Worm (Caenorhabditis elegans) whole organism, late embryonic: ENCODE data around the gene orc-2.
"Not testable (repeated sequence)": the region's sequence is repeated elsewhere in the genome, so short reads cannot be mapped to it uniquely, and the experiment has no call there.

Experiments
- C38D4.7 ChIP-seq: fragments of 200-800 bp; sonication (Bioruptor generic); optimal IDR thresholded peaks from 2 replicates; lab custom pipeline; 2018; ENCODE audit warnings: mild to moderate bottlenecking, missing genetic modification characterization, moderate library complexity, missing compliant biosample characterization
- F13H6.1 ChIP-seq: sonication (generic microtip); optimal IDR thresholded peaks from 2 replicates; lab custom pipeline; 2016; ENCODE audit warnings: missing genetic modification characterization, missing compliant biosample characterization
- K02D7.2 ChIP-seq: sonication (generic microtip); optimal IDR thresholded peaks from 2 replicates; lab custom pipeline; 2017; ENCODE audit warnings: mild to moderate bottlenecking, missing genetic modification characterization, missing compliant biosample characterization
- K09A11.1 ChIP-seq: sonication (generic microtip); optimal IDR thresholded peaks from 2 replicates; lab custom pipeline; 2017; ENCODE audit warnings: antibody characterized with exemption, mild to moderate bottlenecking, missing genetic modification characterization, missing compliant biosample characterization; ENCODE audit not compliant: insufficient read depth
- ahr-1 ChIP-seq: sonication (generic microtip); optimal IDR thresholded peaks from 2 replicates; lab custom pipeline; 2016; ENCODE audit warnings: missing genetic modification characterization, missing compliant biosample characterization
- ceh-14 ChIP-seq: sonication (generic microtip); optimal IDR thresholded peaks from 2 replicates; lab custom pipeline; 2016; ENCODE audit warnings: missing genotype, missing genetic modification characterization, missing compliant biosample characterization
- ceh-2 ChIP-seq: sonication (generic microtip); optimal IDR thresholded peaks from 2 replicates; lab custom pipeline; 2016; ENCODE audit warnings: missing genotype, missing genetic modification characterization, missing compliant biosample characterization
- ceh-30 ChIP-seq: fragments of 150-350 bp; optimal IDR thresholded peaks from 2 replicates; lab custom pipeline; 2014; ENCODE audit warnings: missing biosample characterization, missing genetic modification characterization
- ceh-31 ChIP-seq: sonication (generic microtip); optimal IDR thresholded peaks from 2 replicates; lab custom pipeline; 2016; ENCODE audit warnings: missing genetic modification characterization, missing compliant biosample characterization
- ceh-9 ChIP-seq: sonication (generic microtip); optimal IDR thresholded peaks from 2 replicates; lab custom pipeline; 2016; ENCODE audit warnings: mild to moderate bottlenecking, missing genetic modification characterization, inconsistent platforms, missing compliant biosample characterization
- che-1 ChIP-seq: sonication (generic microtip); optimal IDR thresholded peaks from 2 replicates; lab custom pipeline; 2016; ENCODE audit warnings: mild to moderate bottlenecking, missing genetic modification characterization, missing compliant biosample characterization
- dmd-4 ChIP-seq: sonication (generic microtip); optimal IDR thresholded peaks from 2 replicates; lab custom pipeline; 2016; ENCODE audit warnings: borderline replicate concordance, missing genetic modification characterization, missing compliant biosample characterization
- dve-1 ChIP-seq: sonication (generic microtip); optimal IDR thresholded peaks from 2 replicates; lab custom pipeline; 2017; ENCODE audit warnings: antibody characterized with exemption, mild to moderate bottlenecking, missing genetic modification characterization, missing compliant biosample characterization
- elt-2 ChIP-seq: sonication (generic microtip); optimal IDR thresholded peaks from 2 replicates; lab custom pipeline; 2016; ENCODE audit warnings: missing genetic modification reagents, missing genetic modification characterization, missing compliant biosample characterization
- elt-4 ChIP-seq: sonication (generic microtip); optimal IDR thresholded peaks from 2 replicates; lab custom pipeline; 2016; ENCODE audit warnings: missing genetic modification characterization, missing compliant biosample characterization
- hlh-13 ChIP-seq: fragments of 200-800 bp; sonication (Bioruptor generic); optimal IDR thresholded peaks from 2 replicates; lab custom pipeline; 2018; ENCODE audit warnings: mild to moderate bottlenecking, missing genetic modification characterization, missing compliant biosample characterization
- hlh-6 ChIP-seq: sonication (generic microtip); optimal IDR thresholded peaks from 2 replicates; lab custom pipeline; 2016; ENCODE audit warnings: missing genotype, missing genetic modification characterization, missing compliant biosample characterization
- madf-2 ChIP-seq: sonication (generic microtip); optimal IDR thresholded peaks from 2 replicates; lab custom pipeline; 2017; ENCODE audit warnings: missing genetic modification characterization, missing compliant biosample characterization
- nfya-1 ChIP-seq: sonication (generic microtip); optimal IDR thresholded peaks from 2 replicates; lab custom pipeline; 2017; ENCODE audit warnings: missing genetic modification characterization, mild to moderate bottlenecking, missing compliant biosample characterization, antibody characterized with exemption, moderate library complexity
- nhr-11 ChIP-seq: fragments of 150-350 bp; optimal IDR thresholded peaks from 2 replicates; lab custom pipeline; 2014; ENCODE audit warnings: missing biosample characterization, missing genetic modification characterization
- nhr-232 ChIP-seq: sonication (generic microtip); optimal IDR thresholded peaks from 2 replicates; lab custom pipeline; 2016; ENCODE audit warnings: missing genetic modification characterization, missing compliant biosample characterization
- pha-2 ChIP-seq: sonication (generic microtip); optimal IDR thresholded peaks from 2 replicates; lab custom pipeline; 2017; ENCODE audit warnings: mild to moderate bottlenecking, missing genetic modification characterization, missing compliant biosample characterization
- pha-4 ChIP-seq: fragments of 150-350 bp; optimal IDR thresholded peaks from 2 replicates; lab custom pipeline; 2018; ENCODE audit warnings: missing biosample characterization, missing genetic modification reagents, missing genetic modification characterization
- pros-1 ChIP-seq: fragments of 150-350 bp; optimal IDR thresholded peaks from 2 replicates; lab custom pipeline; 2014; ENCODE audit warnings: missing biosample characterization, missing genetic modification reagents, missing genetic modification characterization
- ref-2 ChIP-seq: sonication (generic microtip); optimal IDR thresholded peaks from 2 replicates; lab custom pipeline; 2016; ENCODE audit warnings: missing genetic modification characterization, missing compliant biosample characterization
- rnt-1 ChIP-seq: sonication (generic microtip); optimal IDR thresholded peaks from 2 replicates; lab custom pipeline; 2016; ENCODE audit warnings: missing genetic modification characterization, missing compliant biosample characterization
- sdc-2 ChIP-seq: sonication (generic microtip); optimal IDR thresholded peaks from 2 replicates; lab custom pipeline; 2016; ENCODE audit warnings: missing genotype, missing genetic modification characterization, missing compliant biosample characterization
- syd-9 ChIP-seq: sonication (generic microtip); optimal IDR thresholded peaks from 2 replicates; lab custom pipeline; 2016; ENCODE audit warnings: mild to moderate bottlenecking, missing genetic modification characterization, moderate library complexity, missing compliant biosample characterization
- tbx-2 ChIP-seq: sonication (generic microtip); optimal IDR thresholded peaks from 2 replicates; lab custom pipeline; 2016; ENCODE audit warnings: missing genetic modification characterization, missing compliant biosample characterization
- tbx-7 ChIP-seq: sonication (generic microtip); optimal IDR thresholded peaks from 2 replicates; lab custom pipeline; 2016; ENCODE audit warnings: missing genotype, missing genetic modification characterization, missing compliant biosample characterization
- ttx-3 ChIP-seq: sonication (generic microtip); optimal IDR thresholded peaks from 2 replicates; lab custom pipeline; 2016; ENCODE audit warnings: missing genetic modification reagents, missing genetic modification characterization, missing compliant biosample characterization
- unc-3 ChIP-seq, 2 experiments: fragments of 200-800 bp in 1 of 2; sonication (Bioruptor generic) in 1 of 2; sonication (generic microtip) in 1 of 2; conservative IDR thresholded peaks in 1 of 2; optimal IDR thresholded peaks in 1 of 2; 2 replicates each; pipeline versions ENCODE4 v1.3.6 to Lab custom; 2016 to 2022; ENCODE audit warnings: missing compliant biosample characterization in 2 of 2, missing genetic modification characterization in 2 of 2, missing genetic modification reagents in 1 of 2
- unc-42 ChIP-seq: sonication (generic microtip); optimal IDR thresholded peaks from 2 replicates; lab custom pipeline; 2016; ENCODE audit warnings: missing genotype, missing genetic modification characterization, missing compliant biosample characterization
- unc-86 ChIP-seq: sonication (generic microtip); optimal IDR thresholded peaks from 2 replicates; lab custom pipeline; 2016; ENCODE audit warnings: missing genetic modification characterization, missing compliant biosample characterization
- ztf-16 ChIP-seq: sonication (generic microtip); optimal IDR thresholded peaks from 2 replicates; lab custom pipeline; 2017; ENCODE audit warnings: missing genetic modification characterization, missing compliant biosample characterization

Gene orc-2

DNA sequence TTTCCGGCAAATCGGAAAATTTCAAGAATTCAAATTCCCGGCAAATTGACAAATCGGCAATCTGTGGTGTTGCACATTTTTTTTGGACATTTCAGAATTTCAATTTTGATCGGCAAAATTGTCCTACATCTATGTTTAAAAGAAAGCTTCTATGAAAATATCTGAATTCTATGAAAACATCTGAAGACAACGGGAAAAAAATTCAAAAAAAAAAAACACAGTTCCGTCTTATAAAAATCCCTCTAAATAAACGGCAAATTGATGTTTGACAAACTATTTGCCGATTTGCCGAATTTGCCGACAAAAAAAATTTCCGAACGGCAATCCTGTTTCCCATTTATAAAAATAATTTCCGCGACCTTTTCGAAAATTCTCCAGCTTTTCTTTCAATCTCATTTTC is 40.6 kb downstream of the orc-2 start, which contains the start of gene F44F4.15:
TSS of gene F44F4.15 (plus strand) at position 301 of the 400 bp plus-strand sequence.
- no peak for TF ChIP-seq ztf-16 (tag; lab: Kevin White, UChicago)
- no peak for TF ChIP-seq elt-4 (tag; lab: Kevin White, UChicago)
- no peak for TF ChIP-seq C38D4.7 (GFP tag; lab: Kevin White, UChicago)
- TF ChIP-seq elt-2 = no peak
- TF ChIP-seq, all 69 proteins: peak for 0

DNA sequence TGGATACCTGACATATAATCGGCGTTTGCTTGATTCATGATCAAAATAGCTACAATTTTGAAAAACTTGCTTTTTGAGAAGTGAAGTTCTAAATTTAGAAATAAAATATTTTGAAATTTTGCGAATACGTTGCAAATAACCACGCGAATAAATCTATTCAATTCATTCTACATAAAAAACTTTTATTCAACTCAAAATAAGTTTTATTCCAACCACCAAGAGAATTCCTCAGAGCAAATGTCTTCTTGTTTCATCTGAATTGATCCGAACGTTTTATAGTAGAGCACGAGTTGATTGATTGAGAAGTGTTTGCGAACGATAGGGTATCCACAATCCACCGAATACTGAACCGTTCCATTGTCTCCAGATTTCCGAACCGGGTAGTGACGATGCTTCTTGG is 42.0 kb downstream of the orc-2 start, which contains the start of gene F44F4.9:
TSS of gene F44F4.9 (minus strand) at position 101 of the 400 bp plus-strand sequence.
- TF ChIP-seq nhr-232 (tag; lab: Kevin White, UChicago) = no peak
- no peak for TF ChIP-seq unc-3 (GFP tag; conservative IDR thresholded peaks at IDR 0.05; lab: Robert Waterston, UW)
- no peak for TF ChIP-seq unc-3 (tag; optimal IDR thresholded peaks at IDR 0.05; lab: Kevin White, UChicago)
- TF ChIP-seq ahr-1 (tag; lab: Kevin White, UChicago) = no peak
- no peak for TF ChIP-seq hlh-6 (tag; lab: Kevin White, UChicago)
- TF ChIP-seq unc-86 = no peak
- no peak for TF ChIP-seq ref-2
- no peak for TF ChIP-seq ceh-30 (tag; lab: Kevin White, UChicago)
- no peak for TF ChIP-seq dmd-4 (tag; lab: Kevin White, UChicago)
- no peak for TF ChIP-seq sdc-2 (tag; lab: Kevin White, UChicago)
- TF ChIP-seq F13H6.1 (tag; lab: Kevin White, UChicago) = no peak
- TF ChIP-seq pha-4 (tag; lab: Kevin White, UChicago) = no peak
- no peak for TF ChIP-seq elt-2
- no peak for TF ChIP-seq dve-1 (tag; lab: Kevin White, UChicago)

- TF ChIP-seq ttx-3 (tag; lab: Kevin White, UChicago) (no peak), tbx-7 (tag; lab: Kevin White, UChicago) (no peak), pros-1 (tag; lab: Kevin White, UChicago) (no peak), pha-2 (tag; lab: Kevin White, UChicago) (no peak), rnt-1 (tag; lab: Kevin White, UChicago) (no peak), syd-9 (no peak), unc-3 (GFP tag; conservative IDR thresholded peaks at IDR 0.05; lab: Robert Waterston, UW) (no peak), unc-3 (tag; optimal IDR thresholded peaks at IDR 0.05; lab: Kevin White, UChicago) (no peak), unc-42 (tag; lab: Kevin White, UChicago) (no peak), K02D7.2 (tag; lab: Kevin White, UChicago) (no peak), nfya-1 (tag; lab: Kevin White, UChicago) (no peak), K09A11.1 (tag; lab: Kevin White, UChicago) (no peak), tbx-2 (tag; lab: Kevin White, UChicago) (no peak), pha-4 (tag; lab: Kevin White, UChicago) (no peak), hlh-13 (GFP tag; lab: Kevin White, UChicago) (no peak)
Observed at ce11 chrII:10917174-10917573, 43.4 kb downstream of the orc-2 start, which contains the start of gene F44F4.10. TSS of gene F44F4.10 (minus strand) at chrII:10917274.

DNA sequence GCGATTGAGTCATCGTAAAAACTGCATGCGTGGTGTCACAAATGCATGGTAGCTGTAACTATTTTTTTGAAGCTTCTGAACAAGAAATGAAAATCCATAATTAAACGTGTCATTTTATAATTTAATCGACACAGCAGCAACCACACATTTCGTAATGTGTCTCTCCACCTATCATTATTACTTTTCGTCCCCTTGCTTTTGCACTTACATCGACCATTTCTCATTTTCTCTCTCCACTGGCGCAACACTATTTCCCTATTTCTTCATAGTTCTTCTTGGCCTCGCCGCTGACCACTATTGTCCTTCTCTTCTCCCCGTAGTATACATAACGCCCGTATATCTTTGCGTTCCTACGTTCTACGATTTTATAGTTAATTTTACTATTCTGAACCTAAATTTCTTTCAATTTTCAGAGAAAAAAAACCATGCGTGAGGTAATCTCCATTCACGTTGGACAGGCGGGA is 44.6 kb downstream of the orc-2 start, which contains the start of gene tba-4:
TSS of gene tba-4 (plus strand) at position 414 of the 464 bp plus-strand sequence.
- no peak for TF ChIP-seq C38D4.7 (GFP tag; lab: Kevin White, UChicago)
- no peak for TF ChIP-seq K09A11.1 (tag; lab: Kevin White, UChicago)
- no peak for TF ChIP-seq unc-42 (tag; lab: Kevin White, UChicago)
- no peak for TF ChIP-seq ceh-14
- no peak for TF ChIP-seq rnt-1 (tag; lab: Kevin White, UChicago)
- TF ChIP-seq ceh-2 (tag; lab: Kevin White, UChicago) = no peak
- TF ChIP-seq ref-2 = no peak
- no peak for TF ChIP-seq madf-2 (tag; lab: Kevin White, UChicago)
- no peak for TF ChIP-seq ceh-31
- TF ChIP-seq ahr-1 (tag; lab: Kevin White, UChicago) = no peak
- no peak for TF ChIP-seq dve-1 (tag; lab: Kevin White, UChicago)

DNA sequence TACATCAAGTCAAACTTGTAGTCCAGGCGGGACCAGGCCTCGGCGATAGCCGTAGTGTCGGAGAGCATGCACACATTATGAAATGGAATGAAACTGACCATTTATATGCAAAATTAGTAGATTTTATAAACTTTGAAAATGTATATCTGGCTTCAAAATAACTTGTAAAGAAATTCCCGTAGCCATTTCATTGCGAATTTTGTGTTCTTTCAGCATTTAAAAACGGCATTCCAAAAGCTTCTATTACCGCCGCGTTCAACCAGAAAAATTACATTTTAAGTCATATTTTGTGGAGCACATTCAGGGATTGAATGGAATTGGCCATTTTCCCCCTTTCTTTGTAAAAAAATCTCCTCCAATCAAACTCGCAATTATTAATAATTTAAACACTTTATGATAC is 49.1 kb downstream of the orc-2 start, which contains the start of gene Y19D2B.1:
TSS of gene Y19D2B.1 (minus strand) at position 101 of the 400 bp plus-strand sequence.
- TF ChIP-seq ceh-9 (tag; lab: Kevin White, UChicago); che-1; nhr-11 (tag; lab: Kevin White, UChicago): not testable (repeated sequence)
